Fruit fly (Drosophila melanogaster): ENCODE measurements around the gene Gtpx.

Gtpx gene

dm6 chr3L:3329763-3330162 lies 3.7 kb downstream of the Gtpx start, which contains the start of gene CG14961:
TSS of gene CG14961 (plus strand) at chr3L:3330063.
- TF ChIP-seq toe (GFP tag; optimal IDR thresholded peaks at IDR 0.05) (no peak), CG5204 (GFP tag; optimal IDR thresholded peaks at IDR 0.05) (no peak), CG14711 (tag; optimal IDR thresholded peaks at IDR 0.05) (no peak), cnc (optimal IDR thresholded peaks at IDR 0.05) (no peak), kay (GFP tag; ENCODE audit: borderline replicate concordance) (no peak), CG11617 (GFP tag; optimal IDR thresholded peaks at IDR 0.05) (no peak), CG33017 (tag; optimal IDR thresholded peaks at IDR 0.05) (no peak), CG12768 (GFP tag; optimal IDR thresholded peaks at IDR 0.05) (no peak), tj (GFP tag; optimal IDR thresholded peaks at IDR 0.05) (no peak)

dm6 chr3L:3334784-3335183 lies 8.7 kb downstream of the Gtpx start, which contains the start of gene CG14969:
TSS of gene CG14969 (minus strand) at chr3L:3334978.
- TF ChIP-seq CG5204 (GFP tag; optimal IDR thresholded peaks at IDR 0.05) = no peak
- TF ChIP-seq bab1 (GFP tag; optimal IDR thresholded peaks at IDR 0.05) = peak; percentile 80

- no peak for TF ChIP-seq cnc (optimal IDR thresholded peaks at IDR 0.05)
- no peak for TF ChIP-seq CG12768 (GFP tag; optimal IDR thresholded peaks at IDR 0.05)
- TF ChIP-seq cic (GFP tag; optimal IDR thresholded peaks at IDR 0.05) = no peak
- TF ChIP-seq CG5204 (GFP tag; optimal IDR thresholded peaks at IDR 0.05) = no peak
- TF ChIP-seq Mnt (GFP tag; optimal IDR thresholded peaks at IDR 0.05) = no peak
- TF ChIP-seq ovo (GFP tag; optimal IDR thresholded peaks at IDR 0.05) = no peak
- no peak for TF ChIP-seq Crg-1 (GFP tag; optimal IDR thresholded peaks at IDR 0.05)
- TF ChIP-seq CG14711 (tag; optimal IDR thresholded peaks at IDR 0.05) = no peak
- no peak for TF ChIP-seq pad (GFP tag; optimal IDR thresholded peaks at IDR 0.05)
- no peak for TF ChIP-seq CG1620 (GFP tag; optimal IDR thresholded peaks at IDR 0.05)
- TF ChIP-seq tj (GFP tag; optimal IDR thresholded peaks at IDR 0.05) = no peak
- TF ChIP-seq kay (GFP tag; ENCODE audit: borderline replicate concordance) = no peak
- no peak for TF ChIP-seq toe (GFP tag; optimal IDR thresholded peaks at IDR 0.05)
Measured at dm6 chr3L:3335688-3336087, 9.6 kb downstream of the Gtpx start, which contains the start of gene Drsl1. TSS of gene Drsl1 (minus strand) at chr3L:3335788.

- TF ChIP-seq cnc (optimal IDR thresholded peaks at IDR 0.05) = no peak
- TF ChIP-seq CG7101 (tag; optimal IDR thresholded peaks at IDR 0.05) = peak; percentile 29
- peak; percentile 49 for TF ChIP-seq CG33017 (tag; optimal IDR thresholded peaks at IDR 0.05)
- no peak for TF ChIP-seq Hr96 (GFP tag; optimal IDR thresholded peaks at IDR 0.05)
- peak; percentile 58 for TF ChIP-seq CG12768 (GFP tag; optimal IDR thresholded peaks at IDR 0.05)
- peak; percentile 31 for TF ChIP-seq ovo (GFP tag; optimal IDR thresholded peaks at IDR 0.05)
- TF ChIP-seq CG14711 (tag; optimal IDR thresholded peaks at IDR 0.05) = peak; percentile 17
- no peak for TF ChIP-seq toe (GFP tag; optimal IDR thresholded peaks at IDR 0.05)
- TF ChIP-seq CG1620 (GFP tag; optimal IDR thresholded peaks at IDR 0.05) = peak; percentile 3
- TF ChIP-seq bab1 (GFP tag; optimal IDR thresholded peaks at IDR 0.05) = peak; percentile 68
- TF ChIP-seq tj (GFP tag; optimal IDR thresholded peaks at IDR 0.05) = peak; percentile 65
- no peak for TF ChIP-seq Clk (GFP tag; optimal IDR thresholded peaks at IDR 0.05)
- no peak for TF ChIP-seq CG11617 (GFP tag; optimal IDR thresholded peaks at IDR 0.05)
- TF ChIP-seq CG5204 (GFP tag; optimal IDR thresholded peaks at IDR 0.05) = no peak
- peak; percentile 3 for TF ChIP-seq pad (GFP tag; optimal IDR thresholded peaks at IDR 0.05)
- TF ChIP-seq Crg-1 (GFP tag; optimal IDR thresholded peaks at IDR 0.05) = no peak
- peak; percentile 61 for TF ChIP-seq Mnt (GFP tag; optimal IDR thresholded peaks at IDR 0.05)
- no peak for TF ChIP-seq kay (GFP tag; ENCODE audit: borderline replicate concordance)
- TF ChIP-seq CG7045 (GFP tag; optimal IDR thresholded peaks at IDR 0.05) = no peak
- peak; percentile 42 for TF ChIP-seq cic (GFP tag; optimal IDR thresholded peaks at IDR 0.05)
Measured at dm6 chr3L:3336368-3337164, 10.5 kb downstream of the Gtpx start, which contains the start of the genes Drsl6 and kst. TSS of gene Drsl6 (minus strand) at chr3L:3336418. TSS of gene kst (plus strand) at chr3L:3336860.

- TF ChIP-seq ovo (GFP tag; optimal IDR thresholded peaks at IDR 0.05) (no peak), Mnt (GFP tag; optimal IDR thresholded peaks at IDR 0.05) (no peak), CG1620 (GFP tag; optimal IDR thresholded peaks at IDR 0.05) (no peak), CG11617 (GFP tag; optimal IDR thresholded peaks at IDR 0.05) (no peak), CG33017 (tag; optimal IDR thresholded peaks at IDR 0.05) (no peak), kay (GFP tag; ENCODE audit: borderline replicate concordance) (no peak), CG14711 (tag; optimal IDR thresholded peaks at IDR 0.05) (no peak), CG12768 (GFP tag; optimal IDR thresholded peaks at IDR 0.05) (no peak)
Measured at dm6 chr3L:3337345-3337928, 11.4 kb downstream of the Gtpx start.

- no peak for TF ChIP-seq cnc (optimal IDR thresholded peaks at IDR 0.05)
- no peak for TF ChIP-seq CG14711 (tag; optimal IDR thresholded peaks at IDR 0.05)
- TF ChIP-seq ovo (GFP tag; optimal IDR thresholded peaks at IDR 0.05) = peak; percentile 97
- TF ChIP-seq kay (GFP tag; ENCODE audit: borderline replicate concordance) = peak; percentile 10
- peak; percentile 17 for TF ChIP-seq Crg-1 (GFP tag; optimal IDR thresholded peaks at IDR 0.05)
- TF ChIP-seq Mnt (GFP tag; optimal IDR thresholded peaks at IDR 0.05) = peak; percentile 14
Measured at dm6 chr3L:3338028-3338855, 12.2 kb downstream of the Gtpx start.

Measured in whole organism, adult.